Worm (Caenorhabditis elegans): ENCODE results near the gene sre-8.

DNA sequence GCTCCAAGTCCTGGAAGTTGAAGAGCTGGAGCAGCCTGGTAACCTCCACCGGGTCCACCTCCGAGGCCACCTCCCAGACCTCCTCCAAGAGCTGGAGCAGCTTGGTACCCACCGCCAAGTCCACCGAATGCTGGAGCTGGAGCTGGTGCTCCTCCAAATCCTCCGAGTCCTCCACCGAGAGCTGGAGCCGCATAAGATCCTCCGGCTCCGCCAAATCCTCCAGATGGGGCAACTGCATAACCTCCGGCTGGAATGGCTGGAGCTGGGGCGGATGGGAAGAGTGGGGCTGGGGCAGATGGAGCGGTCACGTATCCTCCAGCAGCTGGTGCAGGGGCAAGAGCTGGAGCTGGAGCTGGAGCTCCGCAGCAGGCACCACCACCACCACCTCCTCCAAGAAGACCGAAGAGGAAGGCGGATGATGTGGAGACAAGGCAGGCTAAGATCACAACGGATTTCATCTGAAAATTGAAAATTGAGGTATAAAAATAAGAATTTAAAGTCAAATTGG lies 16.2 kb upstream of the sre-8 start, which contains the start of gene K02E11.10:
- no peak for TF ChIP-seq him-1 (tag; optimal IDR thresholded peaks at IDR 0.05)
- no peak for TF ChIP-seq W03F9.2 (tag; optimal IDR thresholded peaks at IDR 0.05)
- no peak for TF ChIP-seq dao-5 (tag; optimal IDR thresholded peaks at IDR 0.05)

Measured in whole organism, L4/young adult.